Worm (Caenorhabditis elegans) whole organism, young adult: ENCODE results near the gene syf-3.

Experiments
- B0261.1 ChIP-seq: sonication (generic microtip); optimal IDR thresholded peaks from 2 replicates; lab custom pipeline; 2016; ENCODE audit warnings: mild to moderate bottlenecking, missing genetic modification characterization, moderate library complexity, missing compliant biosample characterization
- C17E4.6 ChIP-seq: fragments of 200-800 bp; sonication (Bioruptor generic); IDR thresholded peaks from 2 replicates; pipeline ENCODE4 v1.3.6; 2022; ENCODE audit warnings: missing genetic modification reagents, missing genetic modification characterization, missing compliant biosample characterization
- D2030.7 ChIP-seq: fragments of 200-800 bp; sonication (Bioruptor generic); IDR thresholded peaks from 2 replicates; pipeline ENCODE4 v1.3.6; 2022; ENCODE audit warnings: missing genetic modification reagents, missing genetic modification characterization, missing compliant biosample characterization
- F22D6.2 ChIP-seq: sonication (generic microtip); optimal IDR thresholded peaks from 2 replicates; lab custom pipeline; 2016; ENCODE audit warnings: mild to moderate bottlenecking, missing genetic modification characterization, missing compliant biosample characterization
- F23B12.7 ChIP-seq: sonication (generic microtip); optimal IDR thresholded peaks from 2 replicates; lab custom pipeline; 2017; ENCODE audit warnings: missing genetic modification characterization, mild to moderate bottlenecking, missing compliant biosample characterization, antibody characterized with exemption, moderate library complexity; ENCODE audit not compliant: insufficient read depth
- T07F8.4 ChIP-seq: sonication (generic microtip); optimal IDR thresholded peaks from 2 replicates; lab custom pipeline; 2016; ENCODE audit warnings: mild to moderate bottlenecking, missing genetic modification characterization, moderate library complexity, missing compliant biosample characterization
- Y67H2A.10 ChIP-seq: fragments of 200-800 bp; sonication (Bioruptor generic); conservative IDR thresholded peaks from 2 replicates; pipeline ENCODE4 v1.3.6; 2022; ENCODE audit warnings: missing genetic modification reagents, missing genetic modification characterization, missing compliant biosample characterization
- ZK185.1 ChIP-seq: sonication (generic microtip); optimal IDR thresholded peaks from 2 replicates; lab custom pipeline; 2016; ENCODE audit warnings: mild to moderate bottlenecking, missing genetic modification characterization, missing compliant biosample characterization; ENCODE audit not compliant: poor library complexity, severe bottlenecking
- ama-1 ChIP-seq, 3 experiments: fragments of 150-350 bp in 1 of 3; sonication (generic microtip) in 2 of 3; optimal IDR thresholded peaks; 2 replicates each; lab custom pipeline; 2014 to 2018; ENCODE audit warnings: missing biosample characterization in 2 of 3, missing genetic modification characterization in 2 of 3, missing genetic modification reagents in 2 of 3
- attf-5 ChIP-seq: fragments of 200-800 bp; sonication (Bioruptor generic); optimal IDR thresholded peaks from 2 replicates; lab custom pipeline; 2018; ENCODE audit warnings: mild to moderate bottlenecking, missing genetic modification characterization, missing compliant biosample characterization
- attf-6 ChIP-seq: fragments of 200-800 bp; sonication (Bioruptor generic); IDR thresholded peaks from 2 replicates; pipeline ENCODE4 v1.3.6; 2022; ENCODE audit warnings: missing genetic modification reagents, missing genetic modification characterization, missing compliant biosample characterization
- bed-1 ChIP-seq: fragments of 200-800 bp; sonication (Bioruptor generic); IDR thresholded peaks from 2 replicates; pipeline ENCODE4 v1.3.6; 2022; ENCODE audit warnings: missing genetic modification reagents, missing genetic modification characterization, missing compliant biosample characterization
- bed-2 ChIP-seq: fragments of 200-800 bp; sonication (Bioruptor generic); IDR thresholded peaks from 2 replicates; pipeline ENCODE4 v1.3.6; 2022; ENCODE audit warnings: missing genetic modification reagents, missing genetic modification characterization, missing compliant biosample characterization
- ccch-3 ChIP-seq: fragments of 200-800 bp; sonication (Bioruptor generic); optimal IDR thresholded peaks from 2 replicates; lab custom pipeline; 2018; ENCODE audit warnings: mild to moderate bottlenecking, missing genetic modification characterization, missing compliant biosample characterization
- ceh-100 ChIP-seq: fragments of 200-800 bp; sonication (Bioruptor generic); IDR thresholded peaks from 2 replicates; pipeline ENCODE4 v1.3.6; 2022; ENCODE audit warnings: missing genetic modification reagents, missing genetic modification characterization, missing compliant biosample characterization
- dox-1 ChIP-seq: fragments of 200-800 bp; sonication (Bioruptor generic); IDR thresholded peaks from 2 replicates; pipeline ENCODE4 v1.3.6; 2022; ENCODE audit warnings: missing genetic modification reagents, missing genetic modification characterization, missing compliant biosample characterization
- efl-1 ChIP-seq: fragments of 150-350 bp; optimal IDR thresholded peaks from 2 replicates; lab custom pipeline; 2014; ENCODE audit warnings: missing biosample characterization, missing genetic modification reagents, missing genetic modification characterization
- gei-17 ChIP-seq: fragments of 200-800 bp; sonication (Bioruptor generic); optimal IDR thresholded peaks from 2 replicates; lab custom pipeline; 2018; ENCODE audit warnings: mild to moderate bottlenecking, missing genetic modification characterization, missing compliant biosample characterization
- him-1 ChIP-seq: sonication (generic microtip); optimal IDR thresholded peaks from 2 replicates; lab custom pipeline; 2016; ENCODE audit warnings: missing genotype, missing genetic modification reagents, missing genetic modification characterization, missing compliant biosample characterization
- hsf-1 ChIP-seq: fragments of 200-800 bp; sonication (Bioruptor generic); IDR thresholded peaks from 2 replicates; pipeline ENCODE4 v1.3.6; 2022; ENCODE audit warnings: missing genetic modification reagents, missing genetic modification characterization, missing compliant biosample characterization
- lag-1 ChIP-seq: fragments of 200-800 bp; sonication (Bioruptor generic); IDR thresholded peaks from 2 replicates; pipeline ENCODE4 v1.3.6; 2022; ENCODE audit warnings: missing genetic modification reagents, missing genetic modification characterization, missing compliant biosample characterization
- lin-54 ChIP-seq: fragments of 200-800 bp; sonication (Bioruptor generic); optimal IDR thresholded peaks from 2 replicates; lab custom pipeline; 2018; ENCODE audit warnings: mild to moderate bottlenecking, missing genetic modification characterization, missing compliant biosample characterization
- madf-6 ChIP-seq: fragments of 200-800 bp; sonication (Bioruptor generic); IDR thresholded peaks from 2 replicates; pipeline ENCODE4 v1.3.6; 2022; ENCODE audit warnings: missing genetic modification reagents, missing genetic modification characterization, missing compliant biosample characterization
- madf-8 ChIP-seq: fragments of 200-800 bp; sonication (Bioruptor generic); conservative IDR thresholded peaks from 2 replicates; pipeline ENCODE4 v1.3.6; 2022; ENCODE audit warnings: missing genetic modification reagents, missing genetic modification characterization, missing compliant biosample characterization
- mel-28 ChIP-seq: sonication (generic microtip); optimal IDR thresholded peaks from 2 replicates; lab custom pipeline; 2016; ENCODE audit warnings: borderline replicate concordance, mild to moderate bottlenecking, missing genetic modification characterization, missing compliant biosample characterization
- nfya-2 ChIP-seq: fragments of 200-800 bp; sonication (Bioruptor generic); IDR thresholded peaks from 2 replicates; pipeline ENCODE4 v1.3.6; 2022; ENCODE audit warnings: missing genetic modification reagents, missing genetic modification characterization, missing compliant biosample characterization
- nfyb-1 ChIP-seq: fragments of 200-800 bp; sonication (Bioruptor generic); IDR thresholded peaks from 2 replicates; pipeline ENCODE4 v1.3.6; 2022; ENCODE audit warnings: missing genetic modification reagents, missing genetic modification characterization, missing compliant biosample characterization
- nhr-120 ChIP-seq: fragments of 200-800 bp; sonication (Bioruptor generic); IDR thresholded peaks from 2 replicates; pipeline ENCODE4 v1.3.6; 2022; ENCODE audit warnings: missing genetic modification characterization, missing compliant biosample characterization
- nhr-179 ChIP-seq: sonication (generic microtip); optimal IDR thresholded peaks from 2 replicates; lab custom pipeline; 2016; ENCODE audit warnings: mild to moderate bottlenecking, missing genetic modification characterization, missing compliant biosample characterization
- rec-8 ChIP-seq, 2 experiments: sonication (generic microtip); optimal IDR thresholded peaks; 2 replicates each; lab custom pipeline; 2016; ENCODE audit warnings: mild to moderate bottlenecking in 2 of 2, missing genetic modification characterization in 2 of 2, missing genetic modification reagents in 2 of 2, missing genotype in 2 of 2, missing biosample characterization in 1 of 2, missing compliant biosample characterization in 1 of 2, moderate library complexity in 1 of 2
- rpc-1 ChIP-seq, 2 experiments: fragments of 150-350 bp in 1 of 2; sonication (generic microtip) in 1 of 2; optimal IDR thresholded peaks; 2 replicates each; lab custom pipeline; 2014 to 2018; ENCODE audit warnings: missing biosample characterization in 1 of 2, missing genetic modification characterization in 1 of 2, missing genetic modification reagents in 1 of 2, missing genotype in 1 of 2
- tbp1 ChIP-seq: fragments of 200-800 bp; sonication (Bioruptor generic); optimal IDR thresholded peaks from 2 replicates; lab custom pipeline; 2018; ENCODE audit warnings: mild to moderate bottlenecking, missing genetic modification characterization, missing compliant biosample characterization
- xnd-1 ChIP-seq: sonication (generic microtip); optimal IDR thresholded peaks from 2 replicates; lab custom pipeline; 2016; ENCODE audit warnings: missing genotype, missing genetic modification reagents, missing genetic modification characterization, missing compliant biosample characterization
- zfh-2 ChIP-seq: fragments of 200-800 bp; sonication (Bioruptor generic); conservative IDR thresholded peaks from 2 replicates; pipeline ENCODE4 v1.3.6; 2022; ENCODE audit warnings: missing genetic modification reagents, missing genetic modification characterization, missing compliant biosample characterization

Gene syf-3

ce11 chrV:5907090-5907489 lies 32.7 kb upstream of the syf-3 start, which contains the start of gene C04E6.4:
Gene C04E6.4, plus strand, starts transcription at chrV:5907390.
- TF ChIP-seq gei-17 (no peak), zfh-2 (GFP tag; lab: Robert Waterston, UW) (no peak), madf-6 (GFP tag; lab: Robert Waterston, UW) (no peak), nfyb-1 (GFP tag; lab: Robert Waterston, UW) (no peak), madf-8 (GFP tag; lab: Robert Waterston, UW) (no peak), F23B12.7 (tag; lab: Kevin White, UChicago) (no peak), ZK185.1 (no peak), ceh-100 (GFP tag; lab: Robert Waterston, UW) (no peak), rpc-1 (optimal IDR thresholded peaks at IDR 0.05; lab: Kevin White, UChicago) (no peak), rpc-1 (tag; optimal IDR thresholded peaks at IDR 0.05; lab: Kevin White, UChicago) (no peak), attf-5 (no peak), nhr-120 (GFP tag; lab: Robert Waterston, UW) (no peak), hsf-1 (GFP tag; lab: Robert Waterston, UW) (no peak), xnd-1 (no peak)

- TF ChIP-seq D2030.7 (GFP tag; lab: Robert Waterston, UW) (no peak), bed-2 (no peak), tbp1 (GFP tag; lab: Kevin White, UChicago) (no peak), nfya-2 (GFP tag; lab: Robert Waterston, UW) (no peak), mel-28 (tag; lab: Kevin White, UChicago) (no peak)
- TF ChIP-seq, all 124 proteins: peak for 0
These were observed 27.4 kb upstream of the syf-3 start, which contains the start of gene C04E6.13 for ce11 chrV:5912426-5912825. Gene C04E6.13, plus strand, starts transcription at chrV:5912726.

DNA sequence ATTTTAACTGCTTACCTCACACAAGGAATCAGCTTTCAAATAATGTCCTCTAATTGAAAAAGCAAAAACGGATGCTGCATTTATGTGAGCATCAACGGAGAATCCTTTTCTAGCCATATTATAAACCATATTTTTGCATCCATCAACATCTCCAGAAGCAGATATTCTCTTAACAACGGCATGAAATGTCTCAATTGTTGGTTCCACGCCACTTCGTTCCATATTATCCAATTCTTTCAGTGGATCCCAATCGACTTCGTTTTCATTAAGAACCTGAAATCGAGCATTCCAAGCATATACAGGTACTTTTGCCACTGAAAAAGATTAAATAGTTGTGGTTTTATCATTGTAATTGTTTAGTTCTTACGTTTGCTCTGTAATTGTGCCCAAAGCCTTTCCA lies 23.0 kb upstream of the syf-3 start:
- TF ChIP-seq hsf-1 (GFP tag; lab: Robert Waterston, UW) (no peak), B0261.1 (no peak), F22D6.2 (no peak), lag-1 (GFP tag; lab: Robert Waterston, UW) (no peak), rec-8 (tag; optimal IDR thresholded peaks at IDR 0.05; lab: Kevin White, UChicago) (no peak), efl-1 (GFP tag; lab: Kevin White, UChicago) (no peak), bed-1 (GFP tag; lab: Robert Waterston, UW) (no peak), dox-1 (GFP tag; lab: Robert Waterston, UW) (no peak), Y67H2A.10 (GFP tag; lab: Robert Waterston, UW) (no peak), ama-1 (optimal IDR thresholded peaks at IDR 0.05; lab: Kevin White, UChicago) (no peak), ama-1 (GFP tag; optimal IDR thresholded peaks at IDR 0.05; lab: Kevin White, UChicago) (no peak), nfyb-1 (GFP tag; lab: Robert Waterston, UW) (no peak), nhr-179 (tag; lab: Kevin White, UChicago) (no peak), ccch-3 (GFP tag; lab: Kevin White, UChicago) (no peak), him-1 (tag; lab: Kevin White, UChicago) (no peak), attf-6 (GFP tag; lab: Robert Waterston, UW) (no peak), rpc-1 (optimal IDR thresholded peaks at IDR 0.05; lab: Kevin White, UChicago) (no peak), rpc-1 (tag; optimal IDR thresholded peaks at IDR 0.05; lab: Kevin White, UChicago) (no peak), lin-54 (GFP tag; lab: Kevin White, UChicago) (no peak), tbp1 (GFP tag; lab: Kevin White, UChicago) (no peak), T07F8.4 (no peak), C17E4.6 (no peak)
